Worm (Caenorhabditis elegans) whole organism, L3 larva: ENCODE results near the gene ndab-2.

Experiments
- ZK546.5 ChIP-seq: sonication (generic microtip); optimal IDR thresholded peaks from 2 replicates; lab custom pipeline; 2017; ENCODE audit warnings: missing biosample characterization, missing genetic modification characterization
- daf-12 ChIP-seq: fragments of 150-350 bp; optimal IDR thresholded peaks from 2 replicates; lab custom pipeline; 2014; ENCODE audit warnings: missing biosample characterization, missing genetic modification reagents, missing genetic modification characterization

- no peak for TF ChIP-seq ZK546.5 (tag; lab: Kevin White, UChicago)
- no peak for TF ChIP-seq daf-12 (tag; lab: Kevin White, UChicago)
Measured at ce11 chrIII:7153747-7154238, 26.8 kb upstream of the ndab-2 start, which contains the start of gene ogt-1.
